Fruit fly (Drosophila melanogaster) Kc167 (cell line): Measurements from ENCODE around the gene Polr3G.

Experiments
- Sin3A ChIP-seq: fragments of >200 bp; optimal IDR thresholded peaks from 2 replicates; lab custom pipeline; 2018; ENCODE audit warnings: missing external identifiers
- h ChIP-seq: fragments of >200 bp; optimal IDR thresholded peaks from 3 replicates; lab custom pipeline; 2018; ENCODE audit warnings: missing external identifiers
- insv ChIP-seq: fragments of >200 bp; optimal IDR thresholded peaks from 3 replicates; lab custom pipeline; 2018; ENCODE audit warnings: missing external identifiers
- psq ChIP-seq: fragments of >200 bp; optimal IDR thresholded peaks from 2 replicates; lab custom pipeline; 2017; ENCODE audit warnings: missing external identifiers
- ttk ChIP-seq: sonication (Bioruptor generic); optimal IDR thresholded peaks from 2 replicates; lab custom pipeline; 2017; ENCODE audit warnings: missing external identifiers

DNA sequence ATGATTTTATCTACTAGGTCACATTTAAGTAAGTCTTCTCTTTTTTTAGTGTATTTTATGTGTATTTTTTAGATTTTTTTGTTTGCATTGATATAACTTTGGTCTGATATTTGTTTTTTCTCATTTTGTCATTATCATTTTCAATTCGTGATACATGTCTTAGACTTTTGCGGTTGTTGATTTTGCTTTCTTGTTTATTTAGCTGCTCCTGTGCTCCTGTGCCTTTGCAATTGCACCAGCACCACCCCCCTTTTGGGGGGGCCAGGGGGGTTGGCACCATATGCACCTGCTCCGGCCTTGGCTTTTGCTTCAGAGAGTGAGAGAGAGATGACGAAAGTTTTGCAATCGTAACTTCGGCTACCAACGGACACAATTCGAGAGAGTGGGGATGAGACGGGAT, 26.0 kb downstream of the Polr3G start:
- TF ChIP-seq ttk (lab: Kevin White, UChicago) (no peak), psq (lab: Kevin White, UChicago) (no peak), h (lab: Kevin White, UChicago) (no peak), Sin3A (lab: Kevin White, UChicago) (no peak), insv (lab: Kevin White, UChicago) (no peak)
